Worm (Caenorhabditis elegans) whole organism, dauer: ENCODE data around the gene sre-16.

Experiments used
- unc-62 ChIP-seq: sonication (generic microtip); optimal IDR thresholded peaks from 2 replicates; lab custom pipeline; 2017; ENCODE audit warnings: missing biosample characterization, missing genetic modification reagents, missing genetic modification characterization

sre-16 gene

DNA sequence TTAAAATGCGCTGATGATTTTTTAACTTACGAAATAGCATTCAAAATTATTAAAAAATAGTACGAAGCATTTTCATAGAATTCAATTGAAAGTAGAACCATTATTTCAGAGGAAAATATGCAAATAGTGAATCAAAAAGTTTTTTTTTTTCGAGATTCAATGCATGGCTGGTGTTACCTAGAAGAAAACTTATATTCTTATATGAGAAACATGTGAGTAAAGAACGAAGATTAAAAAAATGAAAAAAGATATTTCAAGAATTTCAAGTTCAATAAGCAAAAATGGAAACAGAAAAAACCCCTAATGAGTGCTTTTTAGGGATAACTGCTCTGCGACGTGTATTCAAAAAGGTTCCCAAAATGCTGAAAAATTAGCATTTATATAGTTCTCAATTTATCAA lies at the start of gene sre-16:
Gene sre-16 (minus strand): TSS at position 101 of the 400 bp plus-strand sequence.
- TF ChIP-seq unc-62 (GFP tag; lab: Kevin White, UChicago): no peak

DNA sequence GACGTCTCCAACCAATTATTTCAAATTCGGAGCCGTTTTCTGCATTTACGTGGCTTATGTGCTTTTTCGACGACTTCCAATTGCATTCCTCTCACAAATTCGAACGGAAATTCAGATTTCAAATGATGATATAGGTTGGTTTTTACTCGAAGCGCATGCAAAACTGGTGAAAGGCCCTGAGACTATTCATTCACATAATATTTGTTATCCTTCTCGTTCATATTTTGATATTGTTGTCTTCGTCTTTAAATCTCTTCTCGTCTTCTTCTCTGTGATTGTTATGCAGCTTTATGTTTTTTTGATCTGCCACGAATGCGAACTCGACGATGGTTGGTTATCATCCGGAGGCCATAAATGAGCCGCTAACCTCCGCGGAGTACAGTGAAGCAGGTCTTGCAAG lies 47.0 kb upstream of the sre-16 start, which contains the start of gene hpo-12:
Gene hpo-12 (plus strand): TSS at position 301 of the 400 bp plus-strand sequence.
- TF ChIP-seq unc-62 (GFP tag; lab: Kevin White, UChicago): no peak

ce11 chrIV:12282157-12282789 lies 46.4 kb upstream of the sre-16 start, which contains the start of the genes C42C1.12 and C42C1.19:
Gene C42C1.12, minus strand, starts transcription at chrIV:12282207.
Gene C42C1.19, plus strand, starts transcription at chrIV:12282739.
- TF ChIP-seq unc-62 (GFP tag; lab: Kevin White, UChicago): no peak

ce11 chrIV:12279340-12279739 lies 43.4 kb upstream of the sre-16 start, which contains the start of gene ltah-1.1:
Gene ltah-1.1, plus strand, starts transcription at chrIV:12279622.
- TF ChIP-seq unc-62 (GFP tag; lab: Kevin White, UChicago): no peak

- no peak for TF ChIP-seq unc-62 (GFP tag; lab: Kevin White, UChicago)
These were observed 42.6 kb upstream of the sre-16 start, which contains the start of the genes tag-335 and vkmt-1 for ce11 chrIV:12278507-12278906. Gene tag-335, minus strand, starts transcription at chrIV:12278594. Gene vkmt-1, plus strand, starts transcription at chrIV:12278725.

DNA sequence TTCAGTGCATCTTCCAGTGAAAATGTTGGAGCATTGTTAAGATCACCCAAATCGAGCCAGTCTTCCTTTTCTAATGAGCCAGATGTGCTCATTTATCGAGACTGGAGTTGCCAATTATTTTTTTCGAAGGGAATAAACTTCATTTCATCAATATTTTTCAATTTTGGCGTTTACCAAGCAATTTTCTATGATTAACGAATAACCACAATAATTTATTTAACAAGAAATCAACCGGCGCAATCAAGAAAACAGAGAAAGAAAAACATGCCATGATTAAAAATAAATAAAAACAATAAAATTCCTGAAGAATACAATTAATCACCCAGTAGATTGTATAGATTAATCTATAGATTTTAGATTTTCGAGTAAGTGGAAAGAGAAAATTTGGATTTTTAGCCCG lies 40.0 kb upstream of the sre-16 start, which contains the start of gene vps-8:
Gene vps-8 (minus strand): TSS at position 101 of the 400 bp plus-strand sequence.
- no peak for TF ChIP-seq unc-62 (GFP tag; lab: Kevin White, UChicago)

- no peak for TF ChIP-seq unc-62 (GFP tag; lab: Kevin White, UChicago)
These were observed 38.5 kb upstream of the sre-16 start for ce11 chrIV:12274365-12274764.

DNA sequence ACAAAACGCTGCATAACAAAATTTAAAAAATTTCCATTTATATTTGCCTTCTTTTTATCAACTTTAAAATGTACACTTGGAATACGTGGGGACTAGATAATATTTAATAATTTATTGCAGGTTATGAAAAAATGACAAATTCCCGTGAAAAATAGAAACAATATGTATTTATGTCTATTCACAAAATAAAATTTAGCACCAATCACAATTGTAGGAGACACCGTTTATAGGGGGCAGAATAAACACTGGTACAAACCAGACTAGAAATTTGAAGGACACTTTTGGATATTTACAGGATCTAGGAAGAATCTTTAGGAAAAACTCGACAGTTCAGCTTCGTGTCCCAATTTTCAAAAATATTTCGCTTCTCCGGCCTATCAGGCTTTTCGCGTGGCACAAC lies 34.5 kb upstream of the sre-16 start, which contains the start of gene C42C1.3:
Gene C42C1.3 (minus strand): TSS at position 101 of the 400 bp plus-strand sequence.
- no peak for TF ChIP-seq unc-62 (GFP tag; lab: Kevin White, UChicago)

ce11 chrIV:12268272-12269045 lies 32.5 kb upstream of the sre-16 start, which contains the start of the genes ppm-1.H and rpl-34:
Gene ppm-1.H, minus strand, starts transcription at chrIV:12268322.
Gene rpl-34, plus strand, starts transcription at chrIV:12268995.
- no peak for TF ChIP-seq unc-62 (GFP tag; lab: Kevin White, UChicago)

- TF ChIP-seq unc-62 (GFP tag; lab: Kevin White, UChicago): no peak
These were observed 30.0 kb upstream of the sre-16 start for ce11 chrIV:12265877-12266276.

DNA sequence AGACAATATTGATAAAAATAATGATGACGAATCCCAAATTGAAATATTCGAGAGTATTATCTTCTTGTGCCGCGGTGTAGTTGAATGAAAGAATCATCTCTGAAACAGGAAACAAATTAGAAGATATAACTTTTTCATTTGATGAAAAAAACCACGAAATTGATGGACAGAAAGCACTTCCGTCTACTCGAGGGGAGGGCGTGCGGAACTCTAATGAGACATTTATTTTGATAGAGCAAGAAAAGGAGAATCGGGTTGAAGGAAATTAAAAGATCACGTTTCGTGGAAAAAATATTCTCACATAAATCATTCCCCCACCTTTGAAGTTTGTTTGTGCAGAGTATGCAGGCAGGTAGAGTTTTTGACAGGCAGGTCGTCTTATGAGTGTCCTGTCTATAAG lies 25.4 kb upstream of the sre-16 start, which contains the start of gene sre-14:
Gene sre-14 (minus strand): TSS at position 101 of the 400 bp plus-strand sequence.
- no peak for TF ChIP-seq unc-62 (GFP tag; lab: Kevin White, UChicago)

- no peak for TF ChIP-seq unc-62 (GFP tag; lab: Kevin White, UChicago)
These were observed 23.4 kb upstream of the sre-16 start, which contains the start of gene Y39C12A.9 for ce11 chrIV:12259161-12259870. Gene Y39C12A.9, minus strand, starts transcription at chrIV:12259211.

- no peak for TF ChIP-seq unc-62 (GFP tag; lab: Kevin White, UChicago)
These were observed 16.7 kb upstream of the sre-16 start, which contains the start of gene dnj-26 for ce11 chrIV:12252579-12252978. Gene dnj-26, minus strand, starts transcription at chrIV:12252679.

- no peak for TF ChIP-seq unc-62 (GFP tag; lab: Kevin White, UChicago)
These were observed 8.8 kb upstream of the sre-16 start, which contains the start of gene sre-15 for ce11 chrIV:12244706-12245105. Gene sre-15, minus strand, starts transcription at chrIV:12244806.

ce11 chrIV:12238851-12239250 lies 2.9 kb upstream of the sre-16 start, which contains the start of gene sre-19:
Gene sre-19, minus strand, starts transcription at chrIV:12238951.
- TF ChIP-seq unc-62 (GFP tag; lab: Kevin White, UChicago): no peak
